Fruit fly (Drosophila melanogaster): ENCODE results near the gene CG12115.

CG12115 gene

dm6 chrX:9195311-9195710 is 4.9 kb upstream of the CG12115 start:
- TF ChIP-seq CG17801 (GFP tag; optimal IDR thresholded peaks at IDR 0.05; ENCODE audit: partially characterized antibody): no peak

dm6 chrX:9193604-9194003 is 3.2 kb upstream of the CG12115 start, which contains the start of gene CG12106:
Gene CG12106 (plus strand): TSS chrX:9193898.
- TF ChIP-seq CG17801 (GFP tag; optimal IDR thresholded peaks at IDR 0.05; ENCODE audit: partially characterized antibody): peak; percentile 70

dm6 chrX:9192429-9192828 is 2.0 kb upstream of the CG12115 start, which contains the start of gene CG12056:
Gene CG12056 (plus strand): TSS chrX:9192669.
- no peak for TF ChIP-seq CG17801 (GFP tag; optimal IDR thresholded peaks at IDR 0.05; ENCODE audit: partially characterized antibody)

dm6 chrX:9191357-9191756 is 952 bp upstream of the CG12115 start, which contains the start of gene CG12057:
Gene CG12057 (plus strand): TSS chrX:9191657.
- no peak for TF ChIP-seq CG17801 (GFP tag; optimal IDR thresholded peaks at IDR 0.05; ENCODE audit: partially characterized antibody)

dm6 chrX:9187429-9187828 is 3.0 kb downstream of the CG12115 start:
- TF ChIP-seq CG17801 (GFP tag; optimal IDR thresholded peaks at IDR 0.05; ENCODE audit: partially characterized antibody): no peak

- TF ChIP-seq CG17801 (GFP tag; optimal IDR thresholded peaks at IDR 0.05; ENCODE audit: partially characterized antibody): no peak
Observed at dm6 chrX:9168273-9168672, 22.1 kb downstream of the CG12115 start.

- no peak for TF ChIP-seq CG17801 (GFP tag; optimal IDR thresholded peaks at IDR 0.05; ENCODE audit: partially characterized antibody)
Observed at dm6 chrX:9164510-9165506, 25.6 kb downstream of the CG12115 start.

- peak; percentile 67 for TF ChIP-seq CG17801 (GFP tag; optimal IDR thresholded peaks at IDR 0.05; ENCODE audit: partially characterized antibody)
Observed at dm6 chrX:9163645-9164509, 26.5 kb downstream of the CG12115 start.

dm6 chrX:9163110-9163509 is 27.3 kb downstream of the CG12115 start, which contains the start of gene mei-P26:
Gene mei-P26 (plus strand): TSS chrX:9163255.
- TF ChIP-seq CG17801 (GFP tag; optimal IDR thresholded peaks at IDR 0.05; ENCODE audit: partially characterized antibody): peak; percentile 74

- no peak for TF ChIP-seq CG17801 (GFP tag; optimal IDR thresholded peaks at IDR 0.05; ENCODE audit: partially characterized antibody)
Observed at dm6 chrX:9161912-9162311, 28.5 kb downstream of the CG12115 start, which contains the start of the genes Zpr1 and CG44532. Gene Zpr1 (minus strand): TSS chrX:9162090. Gene CG44532 (plus strand): TSS chrX:9162092.

dm6 chrX:9159736-9160135 is 30.7 kb downstream of the CG12115 start, which contains the start of gene NdufA3:
Gene NdufA3 (minus strand): TSS chrX:9160052.
- TF ChIP-seq CG17801 (GFP tag; optimal IDR thresholded peaks at IDR 0.05; ENCODE audit: partially characterized antibody): peak; percentile 41

- TF ChIP-seq CG17801 (GFP tag; optimal IDR thresholded peaks at IDR 0.05; ENCODE audit: partially characterized antibody): no peak
Observed at dm6 chrX:9158366-9158765, 32.0 kb downstream of the CG12115 start, which contains the start of the genes Ost48 and Dlip1. Gene Ost48 (minus strand): TSS chrX:9158515. Gene Dlip1 (plus strand): TSS chrX:9158622.

- no peak for TF ChIP-seq CG17801 (GFP tag; optimal IDR thresholded peaks at IDR 0.05; ENCODE audit: partially characterized antibody)
Observed at dm6 chrX:9156388-9156823, 34.0 kb downstream of the CG12115 start, which contains the start of gene His3.3B. Gene His3.3B (minus strand): TSS chrX:9156669.

- peak; percentile 78 for TF ChIP-seq CG17801 (GFP tag; optimal IDR thresholded peaks at IDR 0.05; ENCODE audit: partially characterized antibody)
Observed at dm6 chrX:9155715-9156387, 34.6 kb downstream of the CG12115 start.
